Fruit fly (Drosophila melanogaster): Measurements from ENCODE around the gene CG6163.

- TF ChIP-seq fd96Ca (GFP tag; IDR thresholded peaks at IDR 0.05) (no peak), Pif1A (GFP tag; optimal IDR thresholded peaks at IDR 0.05) (peak; percentile 48), Pif1B (GFP tag; optimal IDR thresholded peaks at IDR 0.05) (peak; percentile 53), CG32121 (GFP tag; IDR thresholded peaks at IDR 0.05) (no peak), CG15710 (tag; optimal IDR thresholded peaks at IDR 0.05) (peak; percentile 42), Snoo (tag; optimal IDR thresholded peaks at IDR 0.05) (peak; percentile 7), CG10348 (GFP tag; IDR thresholded peaks at IDR 0.05) (no peak), CG14655 (GFP tag; optimal IDR thresholded peaks at IDR 0.05) (no peak), Ets98B (GFP tag; IDR thresholded peaks at IDR 0.05) (peak; percentile 22; the same call in 1 of the 2 replicates), gl (tag; optimal IDR thresholded peaks at IDR 0.05) (peak; percentile 65), CG12605 (GFP tag; IDR thresholded peaks at IDR 0.05) (peak; percentile 57; the same call in 1 of the 2 replicates), D1 (tag; optimal IDR thresholded peaks at IDR 0.05) (no peak), rn (GFP tag; IDR thresholded peaks at IDR 0.05) (no peak), CG17806 (tag; optimal IDR thresholded peaks at IDR 0.05) (peak; percentile 42)
Observed at dm6 chr3L:11364835-11365431, at the start of gene CG6163.

Data from whole organism, pupa.